Fruit fly (Drosophila melanogaster): ENCODE data around the gene aspr.
A peak's percentile ranks its signal among the peaks of the same experiment; 100 is the strongest.

The aspr gene

dm6 chrX:20147693-20148174, at the start of gene aspr:
Gene aspr (plus strand): TSS chrX:20148124.
- no peak for TF ChIP-seq lz (GFP tag; optimal IDR thresholded peaks at IDR 0.05)
- TF ChIP-seq vri (GFP tag; optimal IDR thresholded peaks at IDR 0.05): no peak
- peak; percentile 15 for TF ChIP-seq fd59A (GFP tag; optimal IDR thresholded peaks at IDR 0.05)
- no peak for TF ChIP-seq Sox14 (GFP tag; optimal IDR thresholded peaks at IDR 0.05)
- no peak for TF ChIP-seq Sox102F (GFP tag; optimal IDR thresholded peaks at IDR 0.05)
- no peak for TF ChIP-seq CG8319 (GFP tag; optimal IDR thresholded peaks at IDR 0.05)
- peak; percentile 10 for TF ChIP-seq net (GFP tag; optimal IDR thresholded peaks at IDR 0.05)
- TF ChIP-seq CG11294 (GFP tag; IDR thresholded peaks at IDR 0.05): no peak
- no peak for TF ChIP-seq CG8119 (GFP tag; IDR thresholded peaks at IDR 0.05)
- peak; percentile 23 for TF ChIP-seq pdm3 (GFP tag; optimal IDR thresholded peaks at IDR 0.05)
- TF ChIP-seq CG32006 (GFP tag; optimal IDR thresholded peaks at IDR 0.05): no peak
- TF ChIP-seq Eip78C (GFP tag): peak; percentile 67
- no peak for TF ChIP-seq CG34406 (GFP tag; optimal IDR thresholded peaks at IDR 0.05)
- no peak for TF ChIP-seq topi (GFP tag; optimal IDR thresholded peaks at IDR 0.05)
- TF ChIP-seq fkh (GFP tag; optimal IDR thresholded peaks at IDR 0.05): peak; percentile 25
- peak; percentile 35 for TF ChIP-seq Eip75B (GFP tag; optimal IDR thresholded peaks at IDR 0.05)
- no peak for TF ChIP-seq Hr38 (GFP tag; optimal IDR thresholded peaks at IDR 0.05)
- TF ChIP-seq Met (GFP tag; optimal IDR thresholded peaks at IDR 0.05): no peak
- peak; percentile 49 for TF ChIP-seq Ets96B (tag; optimal IDR thresholded peaks at IDR 0.05)
- no peak for TF ChIP-seq achi (GFP tag; optimal IDR thresholded peaks at IDR 0.05)
- no peak for TF ChIP-seq Lpt (GFP tag; optimal IDR thresholded peaks at IDR 0.05)
- TF ChIP-seq CG16779 (tag; optimal IDR thresholded peaks at IDR 0.05): no peak
- no peak for TF ChIP-seq fd85E (GFP tag; optimal IDR thresholded peaks at IDR 0.05)
- no peak for TF ChIP-seq eg (GFP tag; IDR thresholded peaks at IDR 0.05)
- peak; percentile 48 for TF ChIP-seq CG3919 (GFP tag; optimal IDR thresholded peaks at IDR 0.05)
- no peak for TF ChIP-seq salr (GFP tag; optimal IDR thresholded peaks at IDR 0.05)
- TF ChIP-seq CG4318 (GFP tag; optimal IDR thresholded peaks at IDR 0.05): no peak
- no peak for TF ChIP-seq CG6276 (GFP tag; optimal IDR thresholded peaks at IDR 0.05)
- no peak for TF ChIP-seq acj6 (GFP tag; optimal IDR thresholded peaks at IDR 0.05)
- TF ChIP-seq Hr39 (GFP tag; optimal IDR thresholded peaks at IDR 0.05): no peak
- TF ChIP-seq Blimp-1 (GFP tag; optimal IDR thresholded peaks at IDR 0.05): no peak
- TF ChIP-seq CG7368 (GFP tag; optimal IDR thresholded peaks at IDR 0.05): no peak
- peak; percentile 19 for TF ChIP-seq CG1621 (tag; optimal IDR thresholded peaks at IDR 0.05)
- no peak for TF ChIP-seq ss (GFP tag; optimal IDR thresholded peaks at IDR 0.05)
- TF ChIP-seq Smox (GFP tag; optimal IDR thresholded peaks at IDR 0.05): no peak
- no peak for TF ChIP-seq Ets21C (GFP tag; optimal IDR thresholded peaks at IDR 0.05)
- TF ChIP-seq CG31627 (GFP tag; optimal IDR thresholded peaks at IDR 0.05): no peak
- peak; percentile 46 for TF ChIP-seq CG6808 (GFP tag; optimal IDR thresholded peaks at IDR 0.05)
- no peak for TF ChIP-seq CG11902 (GFP tag; optimal IDR thresholded peaks at IDR 0.05)
- TF ChIP-seq svp (GFP tag): no peak
- peak; percentile 52 for TF ChIP-seq CG10669 (GFP tag; optimal IDR thresholded peaks at IDR 0.05)
- TF ChIP-seq spab (GFP tag; optimal IDR thresholded peaks at IDR 0.05): peak; percentile 25
- peak; percentile 43 for TF ChIP-seq CG10631 (GFP tag; optimal IDR thresholded peaks at IDR 0.05)
- TF ChIP-seq CG6854 (GFP tag; optimal IDR thresholded peaks at IDR 0.05): no peak
- no peak for TF ChIP-seq Gug (GFP tag; IDR thresholded peaks at IDR 0.05)
- TF ChIP-seq CG15336 (GFP tag; IDR thresholded peaks at IDR 0.05): no peak
- TF ChIP-seq OdsH (GFP tag; optimal IDR thresholded peaks at IDR 0.05): no peak
- TF ChIP-seq CG6792 (GFP tag; optimal IDR thresholded peaks at IDR 0.05): no peak
- no peak for TF ChIP-seq Hr4 (GFP tag; optimal IDR thresholded peaks at IDR 0.05)
- peak; percentile 7 for TF ChIP-seq dsx (GFP tag; optimal IDR thresholded peaks at IDR 0.05; ENCODE audit: poor library complexity, severe bottlenecking)
- no peak for TF ChIP-seq dac (GFP tag; optimal IDR thresholded peaks at IDR 0.05)
- no peak for TF ChIP-seq CG11762 (GFP tag; optimal IDR thresholded peaks at IDR 0.05; ENCODE audit: insufficient read depth)
- peak; percentile 58 for TF ChIP-seq CG3032 (tag; optimal IDR thresholded peaks at IDR 0.05)
